Worm (Caenorhabditis elegans) whole organism, L1 larva: ENCODE results near the gene W06D11.1.

Experiments used
- C04F5.9 ChIP-seq: sonication (generic microtip); optimal IDR thresholded peaks from 2 replicates; lab custom pipeline; 2016; ENCODE audit warnings: missing genetic modification characterization, missing compliant biosample characterization
- ces-1 ChIP-seq: fragments of 150-350 bp; optimal IDR thresholded peaks from 2 replicates; lab custom pipeline; 2014; ENCODE audit warnings: missing biosample characterization, missing genetic modification reagents, missing genetic modification characterization
- elt-3 ChIP-seq, 6 experiments: fragments of 150-350 bp in 1 of 6; sonication (generic microtip); optimal IDR thresholded peaks; 2 replicates each; lab custom pipeline; 2017 to 2018; ENCODE audit warnings: missing biosample characterization in 6 of 6, missing genetic modification characterization in 6 of 6, inconsistent platforms in 1 of 6
- jun-1 ChIP-seq: fragments of 150-350 bp; optimal IDR thresholded peaks from 2 replicates; lab custom pipeline; 2014; ENCODE audit warnings: missing biosample characterization, missing genetic modification reagents, missing genetic modification characterization
- lin-39 ChIP-seq: fragments of 150-350 bp; optimal IDR thresholded peaks from 2 replicates; lab custom pipeline; 2014; ENCODE audit warnings: missing biosample characterization, missing genetic modification reagents, missing genetic modification characterization
- mdl-1 ChIP-seq, 2 experiments: fragments of 150-350 bp; optimal IDR thresholded peaks; 2 replicates each; lab custom pipeline; 2014 to 2017; ENCODE audit warnings: missing biosample characterization in 2 of 2, missing genetic modification characterization in 2 of 2, inconsistent platforms in 1 of 2
- pqm-1 ChIP-seq: sonication (generic microtip); optimal IDR thresholded peaks from 3 replicates; lab custom pipeline; 2017; ENCODE audit warnings: missing biosample characterization, missing genetic modification characterization
- skn-1 ChIP-seq: fragments of 150-350 bp; optimal IDR thresholded peaks from 2 replicates; lab custom pipeline; 2014; ENCODE audit warnings: missing biosample characterization, missing genetic modification characterization
- sox-4 ChIP-seq: sonication (generic microtip); optimal IDR thresholded peaks from 2 replicates; lab custom pipeline; 2016; ENCODE audit warnings: missing genetic modification characterization, missing compliant biosample characterization
- unc-130 ChIP-seq: fragments of 150-350 bp; optimal IDR thresholded peaks from 2 replicates; lab custom pipeline; 2017; ENCODE audit warnings: missing biosample characterization, missing genetic modification characterization, inconsistent platforms
- zag-1 ChIP-seq: fragments of 150-350 bp; optimal IDR thresholded peaks from 2 replicates; lab custom pipeline; 2014; ENCODE audit warnings: missing biosample characterization, missing genetic modification characterization
- ztf-11 ChIP-seq, 2 experiments: sonication (generic microtip); optimal IDR thresholded peaks; 2 replicates each; lab custom pipeline; 2016 to 2017; ENCODE audit warnings: missing genetic modification characterization in 2 of 2, missing biosample characterization in 1 of 2, missing compliant biosample characterization in 1 of 2

- no peak for TF ChIP-seq lin-39
- no peak for TF ChIP-seq jun-1 (tag; lab: Kevin White, UChicago)
- no peak for TF ChIP-seq mdl-1 (tag; optimal IDR thresholded peaks at IDR 0.05; lab: Kevin White, UChicago)
- no peak for TF ChIP-seq pqm-1
- TF ChIP-seq sox-4 (tag; lab: Kevin White, UChicago): no peak
- no peak for TF ChIP-seq skn-1 (tag; lab: Kevin White, UChicago)
- no peak for TF ChIP-seq ztf-11 (tag; optimal IDR thresholded peaks at IDR 0.05; lab: Kevin White, UChicago)
- TF ChIP-seq unc-130 (tag; lab: Kevin White, UChicago): no peak
- TF ChIP-seq ces-1 (GFP tag; lab: Kevin White, UChicago): no peak
- no peak for TF ChIP-seq zag-1 (tag; lab: Kevin White, UChicago)
- TF ChIP-seq C04F5.9: no peak
- TF ChIP-seq elt-3 (tag; optimal IDR thresholded peaks at IDR 0.05; lab: Kevin White, UChicago): no peak
Measured at ce11 chrX:12275577-12275976, 18.8 kb upstream of the W06D11.1 start, which contains the start of gene C04B4.6.
